Worm (Caenorhabditis elegans) whole organism, young adult: ENCODE measurements around the gene col-95.

Experiments used
- B0019.2 ChIP-seq: fragments of 200-800 bp; sonication (Bioruptor generic); conservative IDR thresholded peaks from 2 replicates; pipeline ENCODE4 v1.3.6; 2022; ENCODE audit warnings: missing genetic modification reagents, missing genetic modification characterization, missing compliant biosample characterization
- B0035.1 ChIP-seq: sonication (generic microtip); optimal IDR thresholded peaks from 2 replicates; lab custom pipeline; 2016; ENCODE audit warnings: missing genetic modification characterization, mild to moderate bottlenecking, missing compliant biosample characterization, missing genotype, missing genetic modification reagents
- C06A6.2 ChIP-seq: fragments of 200-800 bp; sonication (Bioruptor generic); conservative IDR thresholded peaks from 2 replicates; pipeline ENCODE4 v1.3.6; 2022; ENCODE audit warnings: missing genetic modification characterization, missing compliant biosample characterization
- C17E4.6 ChIP-seq: fragments of 200-800 bp; sonication (Bioruptor generic); IDR thresholded peaks from 2 replicates; pipeline ENCODE4 v1.3.6; 2022; ENCODE audit warnings: missing genetic modification reagents, missing genetic modification characterization, missing compliant biosample characterization
- F33H1.4 ChIP-seq: fragments of 200-800 bp; sonication (Bioruptor generic); IDR thresholded peaks from 2 replicates; pipeline ENCODE4 v1.3.6; 2022; ENCODE audit warnings: missing genetic modification reagents, missing genetic modification characterization, missing compliant biosample characterization
- F52B5.7 ChIP-seq: sonication (generic microtip); optimal IDR thresholded peaks from 2 replicates; lab custom pipeline; 2016; ENCODE audit warnings: mild to moderate bottlenecking, missing genetic modification characterization, missing compliant biosample characterization
- K11D2.4 ChIP-seq: fragments of 200-800 bp; sonication (Bioruptor generic); IDR thresholded peaks from 2 replicates; pipeline ENCODE4 v1.3.6; 2022; ENCODE audit warnings: missing genetic modification reagents, missing genetic modification characterization, missing compliant biosample characterization
- T07F8.4 ChIP-seq: sonication (generic microtip); optimal IDR thresholded peaks from 2 replicates; lab custom pipeline; 2016; ENCODE audit warnings: mild to moderate bottlenecking, missing genetic modification characterization, moderate library complexity, missing compliant biosample characterization
- Y53F4B.3 ChIP-seq: fragments of 200-800 bp; sonication (Bioruptor generic); IDR thresholded peaks from 2 replicates; pipeline ENCODE4 v1.3.6; 2022; ENCODE audit warnings: missing genetic modification reagents, missing genetic modification characterization, missing compliant biosample characterization
- Y53G8AR.9 ChIP-seq: fragments of 200-800 bp; sonication (Bioruptor generic); conservative IDR thresholded peaks from 2 replicates; pipeline ENCODE4 v1.3.6; 2022; ENCODE audit warnings: missing genetic modification reagents, missing genetic modification characterization, missing compliant biosample characterization
- Y56A3A.18 ChIP-seq: fragments of 200-800 bp; sonication (Bioruptor generic); IDR thresholded peaks from 2 replicates; pipeline ENCODE4 v1.3.6; 2022; ENCODE audit warnings: missing genetic modification reagents, missing genetic modification characterization, missing compliant biosample characterization
- Y79H2A.3 ChIP-seq: fragments of 200-800 bp; sonication (Bioruptor generic); conservative IDR thresholded peaks from 2 replicates; pipeline ENCODE4 v1.3.6; 2022; ENCODE audit warnings: missing genetic modification reagents, missing genetic modification characterization, missing compliant biosample characterization
- ZK185.1 ChIP-seq: sonication (generic microtip); optimal IDR thresholded peaks from 2 replicates; lab custom pipeline; 2016; ENCODE audit warnings: mild to moderate bottlenecking, missing genetic modification characterization, missing compliant biosample characterization; ENCODE audit not compliant: poor library complexity, severe bottlenecking
- aptf-3 ChIP-seq: fragments of 200-800 bp; sonication (Bioruptor generic); IDR thresholded peaks from 2 replicates; pipeline ENCODE4 v1.3.6; 2022; ENCODE audit warnings: missing genetic modification characterization, missing compliant biosample characterization
- athp-1 ChIP-seq: sonication (generic microtip); optimal IDR thresholded peaks from 2 replicates; lab custom pipeline; 2017; ENCODE audit warnings: mild to moderate bottlenecking, missing genetic modification characterization, missing compliant biosample characterization
- attf-6 ChIP-seq: fragments of 200-800 bp; sonication (Bioruptor generic); IDR thresholded peaks from 2 replicates; pipeline ENCODE4 v1.3.6; 2022; ENCODE audit warnings: missing genetic modification reagents, missing genetic modification characterization, missing compliant biosample characterization
- bed-2 ChIP-seq: fragments of 200-800 bp; sonication (Bioruptor generic); IDR thresholded peaks from 2 replicates; pipeline ENCODE4 v1.3.6; 2022; ENCODE audit warnings: missing genetic modification reagents, missing genetic modification characterization, missing compliant biosample characterization
- cebp-1 ChIP-seq, 2 experiments: fragments of 200-800 bp in 1 of 2; sonication (Bioruptor generic) in 1 of 2; sonication (generic microtip) in 1 of 2; IDR thresholded peaks in 1 of 2; optimal IDR thresholded peaks in 1 of 2; 2 replicates each; pipeline versions ENCODE4 v1.3.6 to Lab custom; 2017 to 2022; ENCODE audit warnings: missing compliant biosample characterization in 2 of 2, missing genetic modification characterization in 2 of 2, mild to moderate bottlenecking in 1 of 2, missing genetic modification reagents in 1 of 2, moderate library complexity in 1 of 2
- cebp-2 ChIP-seq: fragments of 200-800 bp; sonication (Bioruptor generic); IDR thresholded peaks from 2 replicates; pipeline ENCODE4 v1.3.6; 2022; ENCODE audit warnings: missing genetic modification characterization, missing compliant biosample characterization
- ceh-58 ChIP-seq: fragments of 200-800 bp; sonication (Bioruptor generic); IDR thresholded peaks from 2 replicates; pipeline ENCODE4 v1.3.6; 2022; ENCODE audit warnings: missing genetic modification characterization, missing compliant biosample characterization
- ceh-79 ChIP-seq: sonication (generic microtip); optimal IDR thresholded peaks from 2 replicates; lab custom pipeline; 2017; ENCODE audit warnings: mild to moderate bottlenecking, missing genetic modification characterization, missing compliant biosample characterization
- chd-7 ChIP-seq: sonication (generic microtip); optimal IDR thresholded peaks from 2 replicates; lab custom pipeline; 2016; ENCODE audit warnings: mild to moderate bottlenecking, missing genetic modification characterization, moderate library complexity, missing compliant biosample characterization
- die-1 ChIP-seq: sonication (generic microtip); optimal IDR thresholded peaks from 2 replicates; lab custom pipeline; 2016; ENCODE audit warnings: missing genotype, mild to moderate bottlenecking, missing genetic modification characterization, missing compliant biosample characterization
- dpff-1 ChIP-seq: sonication (generic microtip); optimal IDR thresholded peaks from 2 replicates; lab custom pipeline; 2017; ENCODE audit warnings: mild to moderate bottlenecking, missing genetic modification characterization, missing compliant biosample characterization
- egl-18 ChIP-seq: fragments of 200-800 bp; sonication (Bioruptor generic); IDR thresholded peaks from 2 replicates; pipeline ENCODE4 v1.3.6; 2022; ENCODE audit warnings: missing genetic modification reagents, missing genetic modification characterization, missing compliant biosample characterization
- ekl-4 ChIP-seq: fragments of 200-800 bp; sonication (Bioruptor generic); IDR thresholded peaks from 2 replicates; pipeline ENCODE4 v1.3.6; 2022; ENCODE audit warnings: missing genetic modification reagents, missing genetic modification characterization, missing compliant biosample characterization
- gei-17 ChIP-seq: fragments of 200-800 bp; sonication (Bioruptor generic); optimal IDR thresholded peaks from 2 replicates; lab custom pipeline; 2018; ENCODE audit warnings: mild to moderate bottlenecking, missing genetic modification characterization, missing compliant biosample characterization
- hlh-26 ChIP-seq: fragments of 200-800 bp; sonication (Bioruptor generic); conservative IDR thresholded peaks from 2 replicates; pipeline ENCODE4 v1.3.6; 2022; ENCODE audit warnings: missing genetic modification reagents, missing genetic modification characterization, missing compliant biosample characterization
- hrde-1 ChIP-seq: sonication (generic microtip); optimal IDR thresholded peaks from 2 replicates; lab custom pipeline; 2016; ENCODE audit warnings: missing genetic modification characterization, mild to moderate bottlenecking, missing compliant biosample characterization, moderate library complexity, missing genotype, missing genetic modification reagents, borderline replicate concordance
- lag-1 ChIP-seq: fragments of 200-800 bp; sonication (Bioruptor generic); IDR thresholded peaks from 2 replicates; pipeline ENCODE4 v1.3.6; 2022; ENCODE audit warnings: missing genetic modification reagents, missing genetic modification characterization, missing compliant biosample characterization
- let-607 ChIP-seq, 2 experiments: fragments of 200-800 bp in 1 of 2; sonication (Bioruptor generic) in 1 of 2; sonication (generic microtip) in 1 of 2; optimal IDR thresholded peaks; 2 replicates each; lab custom pipeline; 2016 to 2018; ENCODE audit warnings: mild to moderate bottlenecking in 2 of 2, missing compliant biosample characterization in 2 of 2, missing genetic modification characterization in 2 of 2, moderate library complexity in 2 of 2, missing genotype in 1 of 2
- lir-1 ChIP-seq: fragments of 200-800 bp; sonication (Bioruptor generic); conservative IDR thresholded peaks from 2 replicates; pipeline ENCODE4 v1.3.6; 2022; ENCODE audit warnings: missing genetic modification reagents, missing genetic modification characterization, missing compliant biosample characterization
- lsy-27 ChIP-seq: sonication (generic microtip); optimal IDR thresholded peaks from 2 replicates; lab custom pipeline; 2017; ENCODE audit warnings: missing genetic modification characterization, mild to moderate bottlenecking, missing compliant biosample characterization, antibody characterized with exemption, missing genotype, borderline replicate concordance; ENCODE audit not compliant: insufficient read depth
- madf-3 ChIP-seq: fragments of 200-800 bp; sonication (Bioruptor generic); IDR thresholded peaks from 2 replicates; pipeline ENCODE4 v1.3.6; 2022; ENCODE audit warnings: missing genetic modification reagents, missing genetic modification characterization, missing compliant biosample characterization
- mel-28 ChIP-seq: sonication (generic microtip); optimal IDR thresholded peaks from 2 replicates; lab custom pipeline; 2016; ENCODE audit warnings: borderline replicate concordance, mild to moderate bottlenecking, missing genetic modification characterization, missing compliant biosample characterization
- nhr-120 ChIP-seq: fragments of 200-800 bp; sonication (Bioruptor generic); IDR thresholded peaks from 2 replicates; pipeline ENCODE4 v1.3.6; 2022; ENCODE audit warnings: missing genetic modification characterization, missing compliant biosample characterization
- pha-4 ChIP-seq: fragments of 150-350 bp; sonication (generic microtip); optimal IDR thresholded peaks from 2 replicates; lab custom pipeline; 2014; ENCODE audit warnings: missing biosample characterization, missing genetic modification reagents, missing genetic modification characterization
- sea-2 ChIP-seq: fragments of 200-800 bp; sonication (Bioruptor generic); IDR thresholded peaks from 2 replicates; pipeline ENCODE4 v1.3.6; 2022; ENCODE audit warnings: missing genetic modification characterization, missing compliant biosample characterization
- somi-1 ChIP-seq: fragments of 200-800 bp; sonication (Bioruptor generic); optimal IDR thresholded peaks from 2 replicates; lab custom pipeline; 2018; ENCODE audit warnings: mild to moderate bottlenecking, missing genetic modification characterization, missing compliant biosample characterization
- sptf-2 ChIP-seq: fragments of 200-800 bp; sonication (Bioruptor generic); optimal IDR thresholded peaks from 2 replicates; lab custom pipeline; 2018; ENCODE audit warnings: mild to moderate bottlenecking, missing genetic modification characterization, missing compliant biosample characterization
- unc-130 ChIP-seq: sonication (generic microtip); optimal IDR thresholded peaks from 2 replicates; lab custom pipeline; 2016; ENCODE audit warnings: missing genetic modification reagents, missing genetic modification characterization, missing compliant biosample characterization
- zim-3 ChIP-seq: sonication (generic microtip); optimal IDR thresholded peaks from 2 replicates; lab custom pipeline; 2017; ENCODE audit warnings: mild to moderate bottlenecking, missing genetic modification characterization, moderate library complexity, missing compliant biosample characterization
- ztf-18 ChIP-seq: sonication (generic microtip); optimal IDR thresholded peaks from 2 replicates; lab custom pipeline; 2016; ENCODE audit warnings: missing genotype, mild to moderate bottlenecking, missing genetic modification characterization, missing compliant biosample characterization
- ztf-25 ChIP-seq: fragments of 200-800 bp; sonication (Bioruptor generic); IDR thresholded peaks from 2 replicates; pipeline ENCODE4 v1.3.6; 2022; ENCODE audit warnings: missing genetic modification reagents, missing genetic modification characterization, missing compliant biosample characterization
- ztf-28 ChIP-seq: fragments of 200-800 bp; sonication (Bioruptor generic); IDR thresholded peaks from 2 replicates; pipeline ENCODE4 v1.3.6; 2022; ENCODE audit warnings: missing genetic modification reagents, missing genetic modification characterization, missing compliant biosample characterization

Gene col-95

DNA sequence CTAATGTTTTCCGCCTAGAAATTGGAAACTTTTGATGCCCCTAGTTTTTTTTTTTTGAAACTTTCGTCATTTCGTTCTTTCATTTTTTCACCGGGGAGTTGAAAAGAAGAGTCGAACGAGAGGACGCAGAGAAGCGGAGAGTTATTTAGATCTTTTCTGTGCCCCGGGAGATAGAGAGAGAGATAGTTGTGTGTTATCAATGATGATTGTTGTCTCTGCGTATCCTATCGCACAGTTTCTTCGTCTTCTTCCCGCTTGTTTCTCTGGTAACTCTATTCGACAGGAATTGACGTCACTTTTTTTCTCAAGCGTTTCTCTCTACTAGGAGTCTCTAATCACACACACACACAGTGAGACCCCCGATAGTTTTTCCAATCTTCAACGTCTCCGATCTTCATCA, 14.5 kb upstream of the col-95 start (continued):
- TF ChIP-seq Y79H2A.3 (GFP tag; lab: Robert Waterston, UW) (no peak), somi-1 (GFP tag; lab: Kevin White, UChicago) (peak; percentile 27), K11D2.4 (GFP tag; lab: Robert Waterston, UW) (peak; percentile 36; the same call in 1 of the 2 replicates), athp-1 (tag; lab: Kevin White, UChicago) (no peak), ztf-18 (tag; lab: Kevin White, UChicago) (no peak), ZK185.1 (tag; lab: Kevin White, UChicago) (peak; percentile 27), bed-2 (no peak), aptf-3 (GFP tag; lab: Robert Waterston, UW) (no peak), ceh-79 (tag; lab: Kevin White, UChicago) (no peak), nhr-120 (GFP tag; lab: Robert Waterston, UW) (no peak), die-1 (tag; lab: Kevin White, UChicago) (no peak), let-607 (tag; optimal IDR thresholded peaks at IDR 0.05; lab: Kevin White, UChicago) (no peak), T07F8.4 (tag; lab: Kevin White, UChicago) (no peak), ceh-58 (GFP tag; lab: Robert Waterston, UW) (no peak), lag-1 (GFP tag; lab: Robert Waterston, UW) (no peak), egl-18 (GFP tag; lab: Robert Waterston, UW) (no peak), attf-6 (no peak), B0019.2 (GFP tag; lab: Robert Waterston, UW) (no peak), Y56A3A.18 (GFP tag; lab: Robert Waterston, UW) (peak; percentile 17; the same call in 1 of the 2 replicates), unc-130 (GFP tag; lab: Kevin White, UChicago) (no peak), hlh-26 (GFP tag; lab: Robert Waterston, UW) (no peak), hrde-1 (tag; lab: Kevin White, UChicago) (no peak), mel-28 (no peak), Y53F4B.3 (GFP tag; lab: Robert Waterston, UW) (no peak), Y53G8AR.9 (GFP tag; lab: Robert Waterston, UW) (no peak), B0035.1 (tag; lab: Kevin White, UChicago) (no peak), C17E4.6 (GFP tag; lab: Robert Waterston, UW) (no peak), madf-3 (GFP tag; lab: Robert Waterston, UW) (no peak)

DNA sequence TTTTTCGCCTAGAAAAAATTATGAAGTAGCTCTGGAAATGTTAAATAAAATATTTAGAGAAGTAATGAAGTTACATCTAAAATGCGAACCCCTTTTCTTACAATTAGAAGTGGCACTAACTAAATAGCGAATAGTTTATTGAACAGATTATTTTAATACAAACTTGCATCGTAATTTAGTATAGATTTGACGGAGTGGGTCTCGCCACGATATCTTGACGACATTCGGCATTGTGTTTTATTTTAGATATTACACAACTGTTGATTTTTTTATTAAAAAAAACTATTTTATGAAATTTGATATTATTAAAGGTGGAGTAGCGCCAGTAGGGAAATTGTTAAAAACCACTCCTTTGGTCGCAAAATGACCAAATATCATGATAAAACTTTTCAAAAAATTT, 13.9 kb upstream of the col-95 start:
- no peak for TF ChIP-seq lsy-27
- no peak for TF ChIP-seq sea-2 (GFP tag; lab: Robert Waterston, UW)
- TF ChIP-seq dpff-1 (tag; lab: Kevin White, UChicago) = no peak
- no peak for TF ChIP-seq somi-1 (GFP tag; lab: Kevin White, UChicago)
- TF ChIP-seq hlh-26 (GFP tag; lab: Robert Waterston, UW) = no peak
- TF ChIP-seq madf-3 (GFP tag; lab: Robert Waterston, UW) = no peak
- no peak for TF ChIP-seq ztf-28 (GFP tag; lab: Robert Waterston, UW)

ce11 chrIII:11692380-11692779, 11.4 kb upstream of the col-95 start:
- TF ChIP-seq ztf-25 (GFP tag; lab: Robert Waterston, UW) (no peak), zim-3 (tag; lab: Kevin White, UChicago) (peak; percentile 25), lir-1 (no peak), F33H1.4 (GFP tag; lab: Robert Waterston, UW) (no peak), chd-7 (tag; lab: Kevin White, UChicago) (peak; percentile 50), F52B5.7 (peak; percentile 30), cebp-2 (GFP tag; lab: Robert Waterston, UW) (no peak), sptf-2 (GFP tag; lab: Kevin White, UChicago) (no peak), egl-18 (GFP tag; lab: Robert Waterston, UW) (no peak), ceh-79 (tag; lab: Kevin White, UChicago) (no peak), C06A6.2 (no peak), B0035.1 (tag; lab: Kevin White, UChicago) (no peak), ekl-4 (no peak), gei-17 (no peak), K11D2.4 (GFP tag; lab: Robert Waterston, UW) (no peak), cebp-1 (GFP tag; IDR thresholded peaks at IDR 0.05; lab: Robert Waterston, UW) (no peak), cebp-1 (tag; optimal IDR thresholded peaks at IDR 0.05; lab: Kevin White, UChicago) (peak; percentile 10), pha-4 (tag; lab: Kevin White, UChicago) (no peak)
